Fruit fly (Drosophila melanogaster): Measurements from ENCODE around the gene Ranbp21.
A peak's percentile ranks its signal among the peaks of the same experiment; 100 is the strongest.

The Ranbp21 gene

dm6 chrX:19694792-19695558, 42.9 kb upstream of the Ranbp21 start, which contains the start of gene CG14229 (continued):
- TF ChIP-seq CG1233 (GFP tag; optimal IDR thresholded peaks at IDR 0.05) (no peak), gem (tag; optimal IDR thresholded peaks at IDR 0.05) (peak; percentile 38), CG14050 (GFP tag; IDR thresholded peaks at IDR 0.05) (peak; percentile 13; the same call in 1 of the 3 replicates), btn (GFP tag; optimal IDR thresholded peaks at IDR 0.05) (no peak), run (tag; optimal IDR thresholded peaks at IDR 0.05) (no peak), stc (GFP tag; IDR thresholded peaks at IDR 0.05) (0 out of 2 replicates have a peak, but pooled peaks have one; percentile 40), salm (tag; optimal IDR thresholded peaks at IDR 0.05) (no peak), wor (GFP tag; IDR thresholded peaks at IDR 0.05) (no peak), tin (GFP tag; optimal IDR thresholded peaks at IDR 0.05) (no peak), tgo (GFP tag; IDR thresholded peaks at IDR 0.05) (peak; percentile 33; the same call in 1 of the 3 replicates), zfh1 (GFP tag; IDR thresholded peaks at IDR 0.05) (peak; percentile 15; the same call in 1 of the 3 replicates), CG32532 (GFP tag; IDR thresholded peaks at IDR 0.05) (peak; percentile 39; the same call in 1 of the 2 replicates), CG17361 (GFP tag; IDR thresholded peaks at IDR 0.05) (no peak), Opbp (GFP tag; IDR thresholded peaks at IDR 0.05; ENCODE audit: partially characterized antibody) (no peak), CG17912 (GFP tag; optimal IDR thresholded peaks at IDR 0.05) (no peak), trem (tag; optimal IDR thresholded peaks at IDR 0.05) (no peak), CG4730 (GFP tag; IDR thresholded peaks at IDR 0.05) (peak; percentile 40; the same call in 1 of the 2 replicates), klu (GFP tag; IDR thresholded peaks at IDR 0.05) (no peak), Side (GFP tag; optimal IDR thresholded peaks at IDR 0.05) (no peak), pita (GFP tag; optimal IDR thresholded peaks at IDR 0.05) (no peak), onecut (GFP tag; IDR thresholded peaks at IDR 0.05) (no peak), cato (GFP tag; optimal IDR thresholded peaks at IDR 0.05; ENCODE audit: borderline replicate concordance) (no peak), CG14860 (GFP tag; IDR thresholded peaks at IDR 0.05; ENCODE audit: partially characterized antibody) (no peak), CG17359 (tag; optimal IDR thresholded peaks at IDR 0.05) (peak; percentile 32), CG6272 (GFP tag; IDR thresholded peaks at IDR 0.05) (no peak), Dref (GFP tag; IDR thresholded peaks at IDR 0.05) (0 out of 2 replicates have a peak, but pooled peaks have one; percentile 15), bsh (GFP tag; optimal IDR thresholded peaks at IDR 0.05) (peak in 1 of 2 experiments; percentile 11), ab (GFP tag; optimal IDR thresholded peaks at IDR 0.05) (no peak), grau (tag; optimal IDR thresholded peaks at IDR 0.05) (no peak), dmrt99B (tag; optimal IDR thresholded peaks at IDR 0.05) (peak; percentile 7), CG4707 (GFP tag; optimal IDR thresholded peaks at IDR 0.05) (no peak), Hr51 (GFP tag; optimal IDR thresholded peaks at IDR 0.05) (peak in 1 of 2 experiments; percentile 18), CG8478 (optimal IDR thresholded peaks at IDR 0.05) (no peak), dmrt11E (tag; optimal IDR thresholded peaks at IDR 0.05) (no peak), ato (GFP tag; IDR thresholded peaks at IDR 0.05; ENCODE audit: partially characterized antibody) (no peak), NfI (GFP tag; optimal IDR thresholded peaks at IDR 0.05) (no peak), tio (GFP tag; optimal IDR thresholded peaks at IDR 0.05) (no peak), CG13775 (GFP tag; optimal IDR thresholded peaks at IDR 0.05) (peak; percentile 3), slp2 (GFP tag; optimal IDR thresholded peaks at IDR 0.05) (no peak), NK7.1 (GFP tag; optimal IDR thresholded peaks at IDR 0.05) (no peak), CG10274 (GFP tag; optimal IDR thresholded peaks at IDR 0.05) (no peak), MESR4 (GFP tag; optimal IDR thresholded peaks at IDR 0.05) (peak; percentile 30), tna (GFP tag; IDR thresholded peaks at IDR 0.05; ENCODE audit: partially characterized antibody) (no peak), CG14965 (GFP tag; optimal IDR thresholded peaks at IDR 0.05; ENCODE audit: borderline replicate concordance) (no peak), CG8924 (tag; optimal IDR thresholded peaks at IDR 0.05) (no peak), CG1603 (tag; optimal IDR thresholded peaks at IDR 0.05) (peak; percentile 9), Ptx1 (GFP tag; IDR thresholded peaks at IDR 0.05) (peak; percentile 52), Dll (GFP tag; IDR thresholded peaks at IDR 0.05; ENCODE audit: partially characterized antibody) (0 out of 4 replicates have a peak, but pooled peaks have one; percentile 23), Camta (GFP tag; optimal IDR thresholded peaks at IDR 0.05) (no peak)

Measured in whole organism, embryonic.